Fruit fly (Drosophila melanogaster): ENCODE results near the gene btv.

dm6 chr2L:17960214-17960613 lies 22.1 kb downstream of the btv start:
- TF ChIP-seq h (optimal IDR thresholded peaks at IDR 0.05): no peak
- no peak for TF ChIP-seq ttk (optimal IDR thresholded peaks at IDR 0.05)
- TF ChIP-seq psq (optimal IDR thresholded peaks at IDR 0.05): no peak
- TF ChIP-seq insv (optimal IDR thresholded peaks at IDR 0.05): no peak
- no peak for TF ChIP-seq Sin3A (optimal IDR thresholded peaks at IDR 0.05)
- TF ChIP-seq Myc (optimal IDR thresholded peaks at IDR 0.05): no peak
